Worm (Caenorhabditis elegans): ENCODE results near the gene F36F12.2.

Gene F36F12.2

DNA sequence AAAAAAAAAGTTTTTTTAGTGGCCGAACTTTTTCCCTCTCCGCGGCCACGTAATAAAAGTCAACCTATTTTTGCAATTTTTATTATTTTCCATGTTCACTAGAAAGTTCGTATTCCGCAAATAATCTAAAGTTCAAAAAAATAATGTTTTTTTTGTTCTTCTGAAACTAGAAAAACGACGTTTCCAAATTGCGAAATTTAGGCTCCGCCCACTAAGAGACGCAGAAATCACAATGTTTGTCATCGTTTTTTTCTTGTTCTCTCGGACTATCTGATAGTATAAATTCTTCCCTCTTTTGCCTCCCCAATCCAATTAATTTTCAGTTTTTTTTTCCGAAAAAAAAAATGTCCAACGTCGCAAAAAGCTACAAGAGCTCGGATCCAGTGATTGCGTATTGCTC is 37.8 kb downstream of the F36F12.2 start, which contains the start of gene comt-3:
Gene comt-3 (plus strand): TSS at position 214 of the 400 bp plus-strand sequence.
- TF ChIP-seq unc-62 (GFP tag; optimal IDR thresholded peaks at IDR 0.05), result no peak

- TF ChIP-seq unc-62 (GFP tag; optimal IDR thresholded peaks at IDR 0.05), result no peak
These were observed 39.2 kb downstream of the F36F12.2 start for ce11 chrV:2055765-2056504.

ce11 chrV:2054254-2054653 is 40.9 kb downstream of the F36F12.2 start:
- no peak for TF ChIP-seq unc-62 (GFP tag; optimal IDR thresholded peaks at IDR 0.05)

DNA sequence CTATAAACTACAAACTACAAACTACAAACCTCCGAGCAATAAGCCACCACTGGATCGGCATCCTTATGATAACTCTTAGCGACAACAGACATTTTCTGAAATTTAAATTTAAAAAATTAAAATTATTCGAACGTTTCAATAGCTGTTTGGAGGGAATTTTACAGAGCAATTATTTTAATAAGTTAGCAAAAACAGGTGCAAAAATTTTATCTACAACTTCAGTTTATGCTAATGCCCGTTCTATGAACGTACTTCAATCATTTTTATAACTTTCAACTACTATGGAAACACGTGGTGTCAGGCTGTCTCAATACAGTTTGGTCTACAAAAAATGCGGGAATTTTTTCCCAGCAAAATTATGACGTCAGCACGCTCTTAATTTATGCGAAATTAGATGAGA is 41.6 kb downstream of the F36F12.2 start, which contains the start of gene comt-5:
Gene comt-5 (minus strand): TSS at position 101 of the 400 bp plus-strand sequence.
- no peak for TF ChIP-seq unc-62 (GFP tag; optimal IDR thresholded peaks at IDR 0.05)

ce11 chrV:2051507-2051906 is 43.6 kb downstream of the F36F12.2 start, which contains the start of gene Y40B10A.11:
Y40B10A.11 (minus strand) TSS chrV:2051607.
- no peak for TF ChIP-seq unc-62 (GFP tag; optimal IDR thresholded peaks at IDR 0.05)

DNA sequence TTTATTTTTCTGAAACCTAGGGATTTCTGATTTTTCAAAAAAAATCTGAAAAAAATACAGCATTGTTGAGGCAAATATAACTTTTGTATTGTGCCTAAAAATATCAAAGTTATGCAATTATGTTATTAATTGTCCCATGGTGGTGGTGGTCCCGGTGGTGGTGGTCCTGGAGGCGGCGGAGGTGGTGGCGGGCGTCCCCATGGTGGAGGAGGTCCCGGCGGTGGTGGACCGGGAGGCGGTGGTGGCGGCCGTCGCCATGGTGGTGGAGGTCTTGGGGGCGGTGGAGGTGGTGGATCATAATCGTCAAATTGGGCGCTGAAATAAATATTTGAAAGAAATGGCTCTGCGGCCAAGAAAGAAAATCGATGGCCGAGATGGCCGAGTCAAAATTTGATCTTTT is 44.3 kb downstream of the F36F12.2 start:
- TF ChIP-seq unc-62 (GFP tag; optimal IDR thresholded peaks at IDR 0.05), result no peak

- TF ChIP-seq unc-62 (GFP tag; optimal IDR thresholded peaks at IDR 0.05), result no peak
These were observed 45.0 kb downstream of the F36F12.2 start, which contains the start of gene comt-4 for ce11 chrV:2050136-2050535. comt-4 (minus strand) TSS chrV:2050185.

DNA sequence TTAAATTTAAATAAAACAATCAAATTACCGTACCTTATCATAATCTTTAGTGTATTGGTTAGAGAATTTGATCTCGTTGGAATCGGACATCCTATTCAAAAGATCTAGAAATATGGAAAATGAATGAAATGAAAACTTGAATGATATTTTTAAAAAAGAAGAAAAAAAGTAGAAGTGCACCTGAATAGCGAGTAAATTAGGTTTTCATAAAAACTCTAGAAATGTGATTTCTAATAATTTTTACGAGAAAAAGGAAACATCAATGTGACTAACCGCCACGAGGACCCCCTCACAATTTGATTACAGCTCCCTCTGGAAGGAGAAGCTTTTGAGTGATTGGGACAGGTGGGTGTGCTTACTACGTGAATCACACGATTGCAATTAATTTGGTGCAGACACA is 49.1 kb downstream of the F36F12.2 start, which contains the start of gene Y40B10A.5:
Gene Y40B10A.5 (minus strand): TSS at position 101 of the 400 bp plus-strand sequence.
- TF ChIP-seq unc-62 (GFP tag; optimal IDR thresholded peaks at IDR 0.05), result no peak
